Worm (Caenorhabditis elegans) whole organism, young adult: ENCODE data around the gene ZK795.3.

Experiments
- D2030.7 ChIP-seq: fragments of 200-800 bp; sonication (Bioruptor generic); IDR thresholded peaks from 2 replicates; pipeline ENCODE4 v1.3.6; 2022; ENCODE audit warnings: missing genetic modification reagents, missing genetic modification characterization, missing compliant biosample characterization
- F37B4.10 ChIP-seq: fragments of 200-800 bp; sonication (Bioruptor generic); IDR thresholded peaks from 2 replicates; pipeline ENCODE4 v1.3.6; 2022; ENCODE audit warnings: missing genetic modification characterization, missing compliant biosample characterization
- cebp-1 ChIP-seq, 2 experiments: fragments of 200-800 bp in 1 of 2; sonication (Bioruptor generic) in 1 of 2; sonication (generic microtip) in 1 of 2; IDR thresholded peaks in 1 of 2; optimal IDR thresholded peaks in 1 of 2; 2 replicates each; pipeline versions ENCODE4 v1.3.6 to Lab custom; 2017 to 2022; ENCODE audit warnings: missing compliant biosample characterization in 2 of 2, missing genetic modification characterization in 2 of 2, mild to moderate bottlenecking in 1 of 2, missing genetic modification reagents in 1 of 2, moderate library complexity in 1 of 2
- dpl-1 ChIP-seq: fragments of 150-350 bp; optimal IDR thresholded peaks from 2 replicates; lab custom pipeline; 2014; ENCODE audit warnings: missing biosample characterization, missing genetic modification reagents, missing genetic modification characterization
- ets-4 ChIP-seq: fragments of 200-800 bp; sonication (Bioruptor generic); optimal IDR thresholded peaks from 2 replicates; lab custom pipeline; 2018; ENCODE audit warnings: mild to moderate bottlenecking, missing genetic modification characterization, missing compliant biosample characterization
- hlh-12 ChIP-seq: sonication (generic microtip); optimal IDR thresholded peaks from 2 replicates; lab custom pipeline; 2016; ENCODE audit warnings: missing genetic modification characterization, missing compliant biosample characterization
- lsy-27 ChIP-seq: sonication (generic microtip); optimal IDR thresholded peaks from 2 replicates; lab custom pipeline; 2017; ENCODE audit warnings: missing genetic modification characterization, mild to moderate bottlenecking, missing compliant biosample characterization, antibody characterized with exemption, missing genotype, borderline replicate concordance; ENCODE audit not compliant: insufficient read depth
- pha-4 ChIP-seq: fragments of 150-350 bp; sonication (generic microtip); optimal IDR thresholded peaks from 2 replicates; lab custom pipeline; 2014; ENCODE audit warnings: missing biosample characterization, missing genetic modification reagents, missing genetic modification characterization
- snpc-1.3 ChIP-seq: sonication (generic microtip); optimal IDR thresholded peaks from 2 replicates; lab custom pipeline; 2017; ENCODE audit warnings: missing genetic modification characterization, mild to moderate bottlenecking, missing compliant biosample characterization, antibody characterized with exemption, moderate library complexity, missing genotype, missing genetic modification reagents; ENCODE audit not compliant: insufficient read depth
- snpc-4 ChIP-seq, 5 experiments: fragments of 150-350 bp in 1 of 5; sonication (generic microtip) in 4 of 5; optimal IDR thresholded peaks; 2 replicates each; lab custom pipeline; 2014 to 2018; ENCODE audit warnings: missing genetic modification characterization in 5 of 5, missing biosample characterization in 3 of 5, antibody characterized with exemption in 2 of 5, mild to moderate bottlenecking in 2 of 5, missing compliant biosample characterization in 2 of 5, missing genotype in 2 of 5, moderate library complexity in 2 of 5, missing genetic modification reagents in 1 of 5

DNA sequence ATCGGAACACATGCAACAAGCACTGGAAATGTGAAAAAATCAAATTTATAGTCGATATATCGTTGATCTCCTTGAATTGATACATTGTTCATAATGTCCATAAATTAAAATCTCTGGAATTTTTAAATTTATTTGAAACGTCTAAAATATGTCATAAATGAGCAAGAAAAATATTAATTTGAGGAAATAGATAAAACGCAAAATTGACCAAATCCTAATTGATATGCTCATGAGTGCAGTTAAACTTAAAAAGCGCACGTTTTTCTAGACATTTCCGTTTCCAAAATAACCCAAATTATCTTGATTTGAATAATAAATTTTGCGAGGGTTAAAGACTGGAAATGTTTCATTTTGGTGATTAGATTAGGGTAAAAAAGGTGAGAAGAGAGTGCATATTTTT lies 36.6 kb upstream of the ZK795.3 start, which contains the start of gene sru-13:
- no peak for TF ChIP-seq snpc-4 (GFP tag; optimal IDR thresholded peaks at IDR 0.05; lab: Kevin White, UChicago)
- no peak for TF ChIP-seq snpc-4 (tag; optimal IDR thresholded peaks at IDR 0.05; lab: Kevin White, UChicago)
- TF ChIP-seq cebp-1 (GFP tag; IDR thresholded peaks at IDR 0.05; lab: Robert Waterston, UW) = no peak
- TF ChIP-seq cebp-1 (tag; optimal IDR thresholded peaks at IDR 0.05; lab: Kevin White, UChicago) = no peak
- no peak for TF ChIP-seq pha-4 (tag; lab: Kevin White, UChicago)
- no peak for TF ChIP-seq hlh-12
- no peak for TF ChIP-seq dpl-1
- TF ChIP-seq ets-4 (GFP tag; lab: Kevin White, UChicago) = no peak
- TF ChIP-seq lsy-27 = no peak
- no peak for TF ChIP-seq D2030.7
- no peak for TF ChIP-seq F37B4.10
- TF ChIP-seq snpc-1.3 = no peak
